Worm (Caenorhabditis elegans) whole organism, mixed stage, embryonic: Measurements from ENCODE around the gene sdz-31.

Source experiments
- bed-3 ChIP-seq: fragments of 200-800 bp; sonication (Bioruptor generic); optimal IDR thresholded peaks from 3 replicates; lab custom pipeline; 2018; ENCODE audit warnings: mild to moderate bottlenecking, missing genetic modification characterization, moderate library complexity, missing compliant biosample characterization
- elt-3 ChIP-seq: fragments of 150-350 bp; optimal IDR thresholded peaks from 2 replicates; lab custom pipeline; 2014; ENCODE audit warnings: missing biosample characterization, missing genetic modification characterization
- flh-1 ChIP-seq: fragments of 200-800 bp; sonication (Bioruptor generic); optimal IDR thresholded peaks from 2 replicates; lab custom pipeline; 2018; ENCODE audit warnings: mild to moderate bottlenecking, missing genetic modification characterization, moderate library complexity, missing compliant biosample characterization
- lsy-2 ChIP-seq: fragments of 150-350 bp; optimal IDR thresholded peaks from 2 replicates; lab custom pipeline; 2014; ENCODE audit warnings: missing biosample characterization, missing genetic modification characterization
- nhr-12 ChIP-seq: fragments of 150-350 bp; optimal IDR thresholded peaks from 2 replicates; lab custom pipeline; 2014; ENCODE audit warnings: missing biosample characterization, missing genetic modification characterization
- nhr-28 ChIP-seq: fragments of 150-350 bp; optimal IDR thresholded peaks from 2 replicates; lab custom pipeline; 2014; ENCODE audit warnings: missing biosample characterization, missing genetic modification characterization
- snpc-4 ChIP-seq: fragments of 150-350 bp; optimal IDR thresholded peaks from 2 replicates; lab custom pipeline; 2014; ENCODE audit warnings: missing biosample characterization, missing genetic modification characterization
- unc-120 ChIP-seq: sonication (generic microtip); optimal IDR thresholded peaks from 2 replicates; lab custom pipeline; 2017; ENCODE audit warnings: missing genetic modification characterization, missing compliant biosample characterization; ENCODE audit not compliant: poor library complexity, severe bottlenecking
- unc-62 ChIP-seq: fragments of 150-350 bp; optimal IDR thresholded peaks from 2 replicates; lab custom pipeline; 2014; ENCODE audit warnings: missing biosample characterization, missing genetic modification reagents, missing genetic modification characterization
- ztf-11 ChIP-seq: fragments of 150-350 bp; optimal IDR thresholded peaks from 2 replicates; lab custom pipeline; 2014; ENCODE audit warnings: missing biosample characterization, missing genetic modification characterization

DNA sequence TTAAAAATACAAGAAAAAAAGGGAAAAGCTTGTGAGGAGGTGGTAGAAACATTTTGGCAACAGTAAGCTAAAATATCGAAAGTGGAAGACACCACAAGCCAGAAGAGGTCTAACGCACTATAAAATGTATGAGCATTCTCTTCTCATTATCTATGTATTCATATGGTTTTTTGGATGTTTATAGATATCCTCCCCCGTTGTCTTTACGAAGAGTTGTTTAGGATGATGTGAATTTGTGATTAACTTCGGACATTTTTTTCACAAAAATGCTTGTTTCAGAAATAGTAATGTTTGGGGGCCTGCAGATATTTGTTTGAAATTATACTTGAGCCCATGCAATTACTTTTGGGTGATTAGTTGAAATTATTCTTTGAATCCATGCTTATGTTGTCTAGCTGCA, 35.1 kb downstream of the sdz-31 start, which contains the start of gene mec-9:
- TF ChIP-seq lsy-2 (tag; lab: Kevin White, UChicago), result no peak
- TF ChIP-seq unc-120, result no peak
- TF ChIP-seq ztf-11 (tag; lab: Kevin White, UChicago), result no peak
- no peak for TF ChIP-seq flh-1 (GFP tag; lab: Kevin White, UChicago)
- TF ChIP-seq nhr-12 (tag; lab: Kevin White, UChicago), result no peak
- TF ChIP-seq elt-3 (tag; lab: Kevin White, UChicago), result no peak
- TF ChIP-seq nhr-28 (tag; lab: Kevin White, UChicago), result no peak
- no peak for TF ChIP-seq snpc-4 (tag; lab: Kevin White, UChicago)
- TF ChIP-seq unc-62 (GFP tag; lab: Kevin White, UChicago), result no peak
- TF ChIP-seq bed-3 (GFP tag; lab: Kevin White, UChicago), result no peak
